Fruit fly (Drosophila melanogaster) whole organism, embryonic: ENCODE data around the gene CG33299.

Source experiments
- BtbVII ChIP-seq: fragments of 200-800 bp; sonication (Bioruptor generic); optimal IDR thresholded peaks from 3 replicates; lab custom pipeline; 2017; ENCODE audit warnings: missing biosample characterization, mild to moderate bottlenecking, missing genetic modification characterization
- CG10366 ChIP-seq: fragments of 200-800 bp; sonication (Bioruptor generic); IDR thresholded peaks from 2 replicates; pipeline ENCODE4 v1.3.6; 2022; ENCODE audit warnings: missing biosample characterization, missing genetic modification characterization
- CG10462 ChIP-seq: fragments of 200-800 bp; sonication (Bioruptor generic); optimal IDR thresholded peaks from 2 replicates; lab custom pipeline; 2016; ENCODE audit warnings: missing biosample characterization, missing genetic modification characterization
- CG10979 ChIP-seq: fragments of 200-800 bp; sonication (Bioruptor generic); optimal IDR thresholded peaks from 2 replicates; lab custom pipeline; 2018; ENCODE audit warnings: missing biosample characterization, mild to moderate bottlenecking, missing genetic modification characterization, moderate library complexity
- CG12155 ChIP-seq: fragments of 200-800 bp; sonication (Bioruptor generic); optimal IDR thresholded peaks from 3 replicates; lab custom pipeline; 2016; ENCODE audit warnings: missing biosample characterization, missing genetic modification characterization
- CG15073 ChIP-seq: fragments of 200-800 bp; sonication (Bioruptor generic); optimal IDR thresholded peaks from 2 replicates; lab custom pipeline; 2016; ENCODE audit warnings: missing biosample characterization, missing genetic modification characterization
- CG1529 ChIP-seq: fragments of 200-800 bp; sonication (Bioruptor generic); optimal IDR thresholded peaks from 3 replicates; lab custom pipeline; 2018; ENCODE audit warnings: missing biosample characterization, missing genetic modification characterization
- CG16813 ChIP-seq: fragments of 200-800 bp; sonication (Bioruptor generic); IDR thresholded peaks from 3 replicates; pipeline ENCODE4 v1.3.6; 2022; ENCODE audit warnings: missing biosample characterization, missing genetic modification characterization; ENCODE audit not compliant: partially characterized antibody
- CG2712 ChIP-seq: fragments of 200-800 bp; optimal IDR thresholded peaks from 3 replicates; lab custom pipeline; 2019; ENCODE audit warnings: missing biosample characterization, mild to moderate bottlenecking, missing genetic modification characterization, moderate library complexity
- CG34224 ChIP-seq: fragments of 200-800 bp; sonication (Bioruptor generic); IDR thresholded peaks from 3 replicates; pipeline ENCODE4 v1.3.6; 2022; ENCODE audit warnings: missing biosample characterization, missing genetic modification characterization; ENCODE audit not compliant: partially characterized antibody
- CG5180 ChIP-seq: fragments of 200-800 bp; sonication (Bioruptor generic); optimal IDR thresholded peaks from 3 replicates; lab custom pipeline; 2017; ENCODE audit warnings: missing biosample characterization, missing genetic modification characterization, mild to moderate bottlenecking, moderate library complexity, missing genetic modification reagents
- CG6654 ChIP-seq: fragments of 200-800 bp; sonication (Bioruptor generic); optimal IDR thresholded peaks from 2 replicates; lab custom pipeline; 2017; ENCODE audit warnings: missing biosample characterization, mild to moderate bottlenecking, missing genetic modification characterization
- CG6689 ChIP-seq: fragments of 200-800 bp; sonication (Bioruptor generic); IDR thresholded peaks from 2 replicates; pipeline ENCODE4 v1.3.6; 2022; ENCODE audit warnings: missing biosample characterization, missing genetic modification characterization
- CG6791 ChIP-seq: fragments of 200-800 bp; sonication (Bioruptor generic); IDR thresholded peaks from 3 replicates; pipeline ENCODE4 v1.3.6; 2022; ENCODE audit warnings: missing biosample characterization, missing genetic modification characterization; ENCODE audit not compliant: partially characterized antibody
- CG7839 ChIP-seq: fragments of 200-800 bp; sonication (Bioruptor generic); optimal IDR thresholded peaks from 3 replicates; lab custom pipeline; 2018; ENCODE audit warnings: missing biosample characterization, mild to moderate bottlenecking, missing genetic modification characterization, moderate library complexity
- CkIIα-i1 ChIP-seq: fragments of 200-800 bp; sonication (Bioruptor generic); IDR thresholded peaks from 2 replicates; pipeline ENCODE4 v1.3.6; 2022; ENCODE audit warnings: missing biosample characterization, missing genetic modification characterization
- Doc3 ChIP-seq: fragments of 200-800 bp; sonication (Bioruptor generic); IDR thresholded peaks from 3 replicates; pipeline ENCODE4 v1.3.6; 2022; ENCODE audit warnings: missing biosample characterization, missing genetic modification characterization; ENCODE audit not compliant: partially characterized antibody
- Gug ChIP-seq: fragments of 200-800 bp; sonication (Bioruptor generic); IDR thresholded peaks from 4 replicates; pipeline ENCODE4 v1.3.6; 2022; ENCODE audit warnings: missing biosample characterization, missing genetic modification characterization
- HLH4C ChIP-seq: fragments of 200-800 bp; sonication (Bioruptor generic); IDR thresholded peaks from 3 replicates; pipeline ENCODE4 v1.3.6; 2022; ENCODE audit warnings: missing biosample characterization, missing genetic modification characterization; ENCODE audit not compliant: partially characterized antibody
- HmgZ ChIP-seq: fragments of 200-800 bp; sonication (Bioruptor generic); optimal IDR thresholded peaks from 2 replicates; lab custom pipeline; 2018; ENCODE audit warnings: missing biosample characterization, mild to moderate bottlenecking, missing genetic modification characterization
- Hmr ChIP-seq: fragments of 200-800 bp; sonication (Bioruptor generic); optimal IDR thresholded peaks from 3 replicates; lab custom pipeline; 2017; ENCODE audit warnings: mild to moderate bottlenecking, missing biosample characterization, missing genetic modification reagents, missing genetic modification characterization
- Hr39 ChIP-seq: fragments of >200 bp; optimal IDR thresholded peaks from 2 replicates; lab custom pipeline; 2017
- MBD-R2 ChIP-seq: fragments of 200-800 bp; sonication (Bioruptor generic); IDR thresholded peaks from 2 replicates; pipeline ENCODE4 v1.3.6; 2022; ENCODE audit warnings: missing biosample characterization, missing genetic modification characterization
- Max ChIP-seq: fragments of 200-800 bp; sonication (Bioruptor generic); optimal IDR thresholded peaks from 2 replicates; lab custom pipeline; 2016; ENCODE audit warnings: missing biosample characterization, mild to moderate bottlenecking, missing genetic modification characterization
- NC2α ChIP-seq: fragments of 200-800 bp; sonication (Bioruptor generic); optimal IDR thresholded peaks from 2 replicates; lab custom pipeline; 2016; ENCODE audit warnings: missing biosample characterization, missing genetic modification characterization
- Neu2 ChIP-seq: fragments of 200-800 bp; sonication (Bioruptor generic); optimal IDR thresholded peaks from 3 replicates; lab custom pipeline; 2016; ENCODE audit warnings: missing biosample characterization, missing genetic modification characterization, borderline replicate concordance
- Optix ChIP-seq: fragments of 200-800 bp; sonication (Bioruptor generic); IDR thresholded peaks from 3 replicates; pipeline ENCODE4 v1.3.6; 2022; ENCODE audit warnings: missing biosample characterization, missing genetic modification characterization
- Sry-β ChIP-seq: fragments of 200-800 bp; sonication (Bioruptor generic); optimal IDR thresholded peaks from 2 replicates; lab custom pipeline; 2018; ENCODE audit warnings: missing biosample characterization, mild to moderate bottlenecking, missing genetic modification characterization, moderate library complexity
- Sry-δ ChIP-seq: fragments of 200-800 bp; sonication (Bioruptor generic); optimal IDR thresholded peaks from 2 replicates; lab custom pipeline; 2016; ENCODE audit warnings: missing biosample characterization, missing genetic modification characterization
- al ChIP-seq: fragments of 200-800 bp; sonication (Bioruptor generic); IDR thresholded peaks from 2 replicates; pipeline ENCODE4 v1.3.6; 2022; ENCODE audit warnings: missing biosample characterization, missing genetic modification characterization
- ato ChIP-seq: fragments of 200-800 bp; sonication (Bioruptor generic); IDR thresholded peaks from 2 replicates; pipeline ENCODE4 v1.3.6; 2022; ENCODE audit warnings: missing biosample characterization, missing genetic modification characterization; ENCODE audit not compliant: partially characterized antibody
- br ChIP-seq: fragments of >200 bp; optimal IDR thresholded peaks from 2 replicates; lab custom pipeline; 2017
- cg ChIP-seq: fragments of 200-800 bp; sonication (Bioruptor generic); optimal IDR thresholded peaks from 3 replicates; lab custom pipeline; 2019; ENCODE audit warnings: missing biosample characterization, mild to moderate bottlenecking, missing genetic modification characterization, moderate library complexity
- crp ChIP-seq, 2 experiments: fragments of 200-800 bp; sonication (Bioruptor generic); optimal IDR thresholded peaks; 2 replicates in 1 of 2; 3 replicates in 1 of 2; lab custom pipeline; 2017; ENCODE audit warnings: missing biosample characterization in 2 of 2, missing genetic modification characterization in 2 of 2, mild to moderate bottlenecking in 1 of 2, moderate library complexity in 1 of 2
- dpn ChIP-seq, 2 experiments: fragments of 200-800 bp; sonication (Bioruptor generic); optimal IDR thresholded peaks; 3 replicates each; lab custom pipeline; 2016; ENCODE audit warnings: missing biosample characterization in 2 of 2, missing genetic modification characterization in 2 of 2
- gcm2 ChIP-seq: fragments of 200-800 bp; sonication (Bioruptor generic); optimal IDR thresholded peaks from 2 replicates; lab custom pipeline; 2016; ENCODE audit warnings: missing biosample characterization, missing genetic modification characterization
- grau ChIP-seq: fragments of 200-800 bp; optimal IDR thresholded peaks from 3 replicates; lab custom pipeline; 2019; ENCODE audit warnings: missing biosample characterization, mild to moderate bottlenecking, missing genetic modification characterization, moderate library complexity
- hbn ChIP-seq: fragments of 200-800 bp; sonication (Bioruptor generic); IDR thresholded peaks from 2 replicates; pipeline ENCODE4 v1.3.6; 2022; ENCODE audit warnings: missing biosample characterization, missing genetic modification characterization; ENCODE audit not compliant: partially characterized antibody
- lab ChIP-seq: fragments of 200-800 bp; sonication (Bioruptor generic); optimal IDR thresholded peaks from 3 replicates; lab custom pipeline; 2017; ENCODE audit warnings: missing biosample characterization, missing genetic modification characterization, mild to moderate bottlenecking, moderate library complexity, missing genetic modification reagents
- lola ChIP-seq, 3 experiments: fragments of >200 bp in 2 of 3; fragments of 200-800 bp in 1 of 3; sonication (Bioruptor generic) in 1 of 3; optimal IDR thresholded peaks; 2 replicates each; lab custom pipeline; 2017 to 2019; ENCODE audit warnings: missing biosample characterization in 3 of 3, missing genetic modification characterization in 3 of 3, mild to moderate bottlenecking in 1 of 3, moderate library complexity in 1 of 3
- p53 ChIP-seq: fragments of 200-800 bp; sonication (Bioruptor generic); optimal IDR thresholded peaks from 2 replicates; lab custom pipeline; 2016; ENCODE audit warnings: missing biosample characterization, missing genetic modification characterization
- pnt ChIP-seq: fragments of 200-800 bp; sonication (Bioruptor generic); optimal IDR thresholded peaks from 3 replicates; lab custom pipeline; 2016; ENCODE audit warnings: missing biosample characterization, missing genetic modification characterization
- ranshi ChIP-seq: fragments of 200-800 bp; sonication (Bioruptor generic); IDR thresholded peaks from 2 replicates; pipeline ENCODE4 v1.3.6; 2022; ENCODE audit warnings: missing biosample characterization, missing genetic modification characterization
- row ChIP-seq: fragments of 200-800 bp; sonication (Bioruptor generic); IDR thresholded peaks from 3 replicates; pipeline ENCODE4 v1.3.6; 2022; ENCODE audit warnings: missing biosample characterization, missing genetic modification characterization
- sd ChIP-seq: fragments of 200-800 bp; sonication (Bioruptor generic); optimal IDR thresholded peaks from 3 replicates; lab custom pipeline; 2018; ENCODE audit warnings: missing biosample characterization, mild to moderate bottlenecking, missing genetic modification characterization, moderate library complexity
- tap ChIP-seq: fragments of 200-800 bp; optimal IDR thresholded peaks from 3 replicates; lab custom pipeline; 2019; ENCODE audit warnings: missing biosample characterization, mild to moderate bottlenecking, missing genetic modification characterization, moderate library complexity
- tgo ChIP-seq: fragments of 200-800 bp; sonication (Bioruptor generic); IDR thresholded peaks from 3 replicates; pipeline ENCODE4 v1.3.6; 2022; ENCODE audit warnings: missing biosample characterization, missing genetic modification characterization
- tio ChIP-seq: fragments of 200-800 bp; sonication (Bioruptor generic); optimal IDR thresholded peaks from 2 replicates; lab custom pipeline; 2017; ENCODE audit warnings: missing biosample characterization, missing genetic modification characterization, inconsistent platforms
- toy ChIP-seq: fragments of 200-800 bp; sonication (Bioruptor generic); IDR thresholded peaks from 2 replicates; pipeline ENCODE4 v1.3.6; 2022; ENCODE audit warnings: missing biosample characterization, missing genetic modification characterization
- tx ChIP-seq: fragments of 200-800 bp; sonication (Bioruptor generic); optimal IDR thresholded peaks from 2 replicates; lab custom pipeline; 2016; ENCODE audit warnings: missing biosample characterization, missing genetic modification characterization
- z ChIP-seq: fragments of 200-800 bp; sonication (Bioruptor generic); IDR thresholded peaks from 3 replicates; pipeline ENCODE4 v1.3.6; 2022; ENCODE audit warnings: missing biosample characterization, missing genetic modification characterization

CG33299 gene

dm6 chr2L:9700454-9700853, 44.1 kb downstream of the CG33299 start, which contains the start of gene pelo (continued):
- TF ChIP-seq HmgZ (tag; lab: Kevin White, UChicago) (peak; percentile 86), BtbVII (peak; percentile 34), CG6689 (peak; percentile 72), Hr39 (lab: Kevin White, UChicago) (no peak), CG2712 (tag; lab: Kevin White, UChicago) (peak; percentile 83), Sry-δ (GFP tag; lab: Kevin White, UChicago) (no peak), HLH4C (no peak), CG10462 (GFP tag; lab: Kevin White, UChicago) (no peak), CG7839 (tag; lab: Kevin White, UChicago) (peak; percentile 70), lab (peak; percentile 81), cg (GFP tag; lab: Kevin White, UChicago) (no peak), z (GFP tag; lab: Robert Waterston, UW) (no peak), CG1529 (GFP tag; lab: Kevin White, UChicago) (peak; percentile 37), toy (GFP tag; lab: Robert Waterston, UW) (no peak), gcm2 (GFP tag; lab: Kevin White, UChicago) (no peak), MBD-R2 (GFP tag; lab: Robert Waterston, UW) (peak; percentile 91), Doc3 (GFP tag; lab: Robert Waterston, UW) (no peak), NC2α (GFP tag; lab: Kevin White, UChicago) (no peak), ranshi (GFP tag; lab: Robert Waterston, UW) (0 out of 2 replicates have a peak, but pooled peaks have one; percentile 36), Max (GFP tag; lab: Kevin White, UChicago) (peak; percentile 88), CG10366 (GFP tag; lab: Robert Waterston, UW) (peak; percentile 45; the same call in 1 of the 2 replicates), grau (tag; lab: Kevin White, UChicago) (peak; percentile 73), Sry-β (GFP tag; lab: Kevin White, UChicago) (peak; percentile 99), pnt (GFP tag; lab: Kevin White, UChicago) (no peak), tgo (GFP tag; lab: Robert Waterston, UW) (peak; percentile 74), lola (GFP tag; optimal IDR thresholded peaks at IDR 0.05; lab: Kevin White, UChicago) (peak in 1 of 3 experiments; percentile 51), tap (peak; percentile 24), CG6791 (no peak), br (lab: Kevin White, UChicago) (no peak), tx (GFP tag; lab: Kevin White, UChicago) (no peak), CG12155 (GFP tag; lab: Kevin White, UChicago) (peak; percentile 68), Gug (GFP tag; lab: Robert Waterston, UW) (no peak; the same call in 3 of the 4 replicates), CG15073 (GFP tag; lab: Kevin White, UChicago) (no peak), CG10979 (tag; lab: Kevin White, UChicago) (peak; percentile 57), hbn (no peak), CkIIα-i1 (GFP tag; lab: Robert Waterston, UW) (no peak), p53 (GFP tag; lab: Kevin White, UChicago) (no peak), ato (GFP tag; lab: Robert Waterston, UW) (no peak), al (GFP tag; lab: Robert Waterston, UW) (peak; percentile 70), crp (GFP tag; optimal IDR thresholded peaks at IDR 0.05; lab: Kevin White, UChicago) (peak; percentile 22 to 88), row (GFP tag; lab: Robert Waterston, UW) (peak; percentile 94), CG5180 (GFP tag; lab: Kevin White, UChicago) (no peak), CG34224 (GFP tag; lab: Robert Waterston, UW) (no peak), CG6654 (GFP tag; lab: Kevin White, UChicago) (no peak), tio (GFP tag; lab: Kevin White, UChicago) (peak; percentile 5), Hmr (GFP tag; lab: Kevin White, UChicago) (peak; percentile 74), Optix (peak; percentile 44; the same call in 1 of the 3 replicates), CG16813 (no peak), dpn (GFP tag; optimal IDR thresholded peaks at IDR 0.05; lab: Kevin White, UChicago) (peak in 1 of 2 experiments; percentile 66), Neu2 (GFP tag; lab: Kevin White, UChicago) (no peak), sd (tag; lab: Kevin White, UChicago) (peak; percentile 60)
